Fruit fly (Drosophila melanogaster): ENCODE data around the gene CG5225.

The CG5225 gene

dm6 chr3R:16986181-16987074 is 42.1 kb upstream of the CG5225 start:
- peak; percentile 93 for TF ChIP-seq OdsH (GFP tag; optimal IDR thresholded peaks at IDR 0.05)
- peak; percentile 49 for TF ChIP-seq Hr83 (GFP tag; optimal IDR thresholded peaks at IDR 0.05; ENCODE audit: poor library complexity, severe bottlenecking)
- TF ChIP-seq lola (GFP tag; optimal IDR thresholded peaks at IDR 0.05): no peak
- no peak for TF ChIP-seq pan (optimal IDR thresholded peaks at IDR 0.05)
- TF ChIP-seq h (GFP tag; optimal IDR thresholded peaks at IDR 0.05): peak; percentile 97
- peak; percentile 64 for TF ChIP-seq CG9705 (GFP tag; optimal IDR thresholded peaks at IDR 0.05)
- no peak for TF ChIP-seq GATAd (GFP tag; optimal IDR thresholded peaks at IDR 0.05)
- TF ChIP-seq br (GFP tag; optimal IDR thresholded peaks at IDR 0.05): peak; percentile 95
- TF ChIP-seq Abd-B (GFP tag; optimal IDR thresholded peaks at IDR 0.05): no peak
- TF ChIP-seq brk (GFP tag; optimal IDR thresholded peaks at IDR 0.05): peak; percentile 24
- TF ChIP-seq Hr78 (GFP tag; optimal IDR thresholded peaks at IDR 0.05): no peak
- TF ChIP-seq Mio (GFP tag; optimal IDR thresholded peaks at IDR 0.05): peak; percentile 83
- peak; percentile 78 for TF ChIP-seq Jra (GFP tag; optimal IDR thresholded peaks at IDR 0.05)
- no peak for TF ChIP-seq jim (GFP tag; optimal IDR thresholded peaks at IDR 0.05)
- peak; percentile 90 for TF ChIP-seq CG32264 (GFP tag; optimal IDR thresholded peaks at IDR 0.05)
- peak; percentile 57 for TF ChIP-seq sage (GFP tag; optimal IDR thresholded peaks at IDR 0.05)
- TF ChIP-seq Hnf4 (GFP tag; optimal IDR thresholded peaks at IDR 0.05): peak; percentile 86
- peak; percentile 95 for TF ChIP-seq fru (GFP tag; optimal IDR thresholded peaks at IDR 0.05)
- TF ChIP-seq Myc (optimal IDR thresholded peaks at IDR 0.05): no peak
- TF ChIP-seq dsf (GFP tag; optimal IDR thresholded peaks at IDR 0.05; ENCODE audit: borderline replicate concordance): no peak
- TF ChIP-seq CrebA (GFP tag; optimal IDR thresholded peaks at IDR 0.05; ENCODE audit: borderline replicate concordance): peak; percentile 66
- no peak for TF ChIP-seq usp (GFP tag; optimal IDR thresholded peaks at IDR 0.05)
- peak; percentile 91 for TF ChIP-seq rgr (GFP tag; optimal IDR thresholded peaks at IDR 0.05)
- TF ChIP-seq HLH106 (tag; optimal IDR thresholded peaks at IDR 0.05): peak; percentile 91
- TF ChIP-seq Dif (GFP tag; optimal IDR thresholded peaks at IDR 0.05; ENCODE audit: partially characterized antibody): no peak
- no peak for TF ChIP-seq Rel (GFP tag; optimal IDR thresholded peaks at IDR 0.05)
- peak; percentile 97 for TF ChIP-seq Rel (tag; optimal IDR thresholded peaks at IDR 0.05)
- peak; percentile 83 for TF ChIP-seq psq (GFP tag; optimal IDR thresholded peaks at IDR 0.05)
- peak; percentile 90 to 96 for TF ChIP-seq foxo (GFP tag; optimal IDR thresholded peaks at IDR 0.05)
- peak; percentile 77 for TF ChIP-seq dmrt93B (GFP tag; optimal IDR thresholded peaks at IDR 0.05)
- peak; percentile 86 for TF ChIP-seq Sp1 (GFP tag; optimal IDR thresholded peaks at IDR 0.05)
- no peak for TF ChIP-seq Dfd (GFP tag; optimal IDR thresholded peaks at IDR 0.05)
- no peak for TF ChIP-seq N (GFP tag; optimal IDR thresholded peaks at IDR 0.05)
- no peak for TF ChIP-seq Vsx2 (GFP tag; optimal IDR thresholded peaks at IDR 0.05; ENCODE audit: partially characterized antibody)
- TF ChIP-seq ey (GFP tag; optimal IDR thresholded peaks at IDR 0.05): peak; percentile 96
- TF ChIP-seq sv (GFP tag; optimal IDR thresholded peaks at IDR 0.05): peak; percentile 87
- no peak for TF ChIP-seq dl (GFP tag; optimal IDR thresholded peaks at IDR 0.05; ENCODE audit: insufficient read depth in 1 of 2, partially characterized antibody in 2 of 2)
- peak; percentile 70 for TF ChIP-seq tai (GFP tag; optimal IDR thresholded peaks at IDR 0.05)
- peak; percentile 87 for TF ChIP-seq woc (GFP tag; optimal IDR thresholded peaks at IDR 0.05)

dm6 chr3R:16987220-16987923 is 41.1 kb upstream of the CG5225 start, which contains the start of gene CG18622:
Gene CG18622 (minus strand): TSS chr3R:16987732.
- TF ChIP-seq fru (GFP tag; optimal IDR thresholded peaks at IDR 0.05): no peak
- no peak for TF ChIP-seq Jra (GFP tag; optimal IDR thresholded peaks at IDR 0.05)
- no peak for TF ChIP-seq jim (GFP tag; optimal IDR thresholded peaks at IDR 0.05)
- TF ChIP-seq Dif (GFP tag; optimal IDR thresholded peaks at IDR 0.05; ENCODE audit: partially characterized antibody): peak; percentile 44
- TF ChIP-seq h (GFP tag; optimal IDR thresholded peaks at IDR 0.05): peak; percentile 16
- no peak for TF ChIP-seq Sp1 (GFP tag; optimal IDR thresholded peaks at IDR 0.05)
- TF ChIP-seq Rel (GFP tag; optimal IDR thresholded peaks at IDR 0.05): no peak
- TF ChIP-seq Rel (tag; optimal IDR thresholded peaks at IDR 0.05): peak; percentile 33
- peak in 1 of 2 experiments; percentile 23 for TF ChIP-seq dl (GFP tag; optimal IDR thresholded peaks at IDR 0.05; ENCODE audit: insufficient read depth in 1 of 2, partially characterized antibody in 2 of 2)
- TF ChIP-seq Hr83 (GFP tag; optimal IDR thresholded peaks at IDR 0.05; ENCODE audit: poor library complexity, severe bottlenecking): peak; percentile 20
